Fruit fly (Drosophila melanogaster) whole organism, adult: ENCODE results near the gene CG10435.

Source experiments
- CG11617 ChIP-seq: fragments of 200-800 bp; sonication (Bioruptor generic); optimal IDR thresholded peaks from 2 replicates; lab custom pipeline; 2017; ENCODE audit warnings: mild to moderate bottlenecking, missing biosample characterization, missing genetic modification reagents, missing genetic modification characterization
- CG14711 ChIP-seq: fragments of 200-800 bp; sonication (Bioruptor generic); optimal IDR thresholded peaks from 2 replicates; lab custom pipeline; 2018; ENCODE audit warnings: missing biosample characterization, mild to moderate bottlenecking, missing genetic modification characterization, moderate library complexity
- CG1620 ChIP-seq: fragments of 200-800 bp; sonication (Bioruptor generic); optimal IDR thresholded peaks from 2 replicates; lab custom pipeline; 2016; ENCODE audit warnings: missing biosample characterization, missing genetic modification characterization
- CG7045 ChIP-seq: fragments of 200-800 bp; sonication (Bioruptor generic); optimal IDR thresholded peaks from 2 replicates; lab custom pipeline; 2017; ENCODE audit warnings: missing biosample characterization, mild to moderate bottlenecking, missing genetic modification characterization
- CG7101 ChIP-seq: fragments of 200-800 bp; sonication (Bioruptor generic); optimal IDR thresholded peaks from 2 replicates; lab custom pipeline; 2018; ENCODE audit warnings: missing biosample characterization, mild to moderate bottlenecking, missing genetic modification characterization, moderate library complexity
- Clk ChIP-seq: fragments of 200-800 bp; sonication (Bioruptor generic); optimal IDR thresholded peaks from 2 replicates; lab custom pipeline; 2017; ENCODE audit warnings: missing biosample characterization, missing genetic modification characterization
- bab1 ChIP-seq: fragments of 200-800 bp; sonication (Bioruptor generic); optimal IDR thresholded peaks from 3 replicates; lab custom pipeline; 2019; ENCODE audit warnings: missing biosample characterization, mild to moderate bottlenecking, missing genetic modification characterization, moderate library complexity
- kay ChIP-seq: fragments of 200-800 bp; sonication (Bioruptor generic); peaks from one replicate; lab custom pipeline; 2016; ENCODE audit warnings: missing biosample characterization, missing genetic modification characterization, borderline replicate concordance
- ovo ChIP-seq: fragments of 200-800 bp; sonication (Bioruptor generic); optimal IDR thresholded peaks from 2 replicates; lab custom pipeline; 2016; ENCODE audit warnings: missing biosample characterization, missing genetic modification characterization
- tj ChIP-seq: fragments of 200-800 bp; sonication (Bioruptor generic); optimal IDR thresholded peaks from 3 replicates; lab custom pipeline; 2017; ENCODE audit warnings: missing biosample characterization, mild to moderate bottlenecking, missing genetic modification characterization, moderate library complexity
- toe ChIP-seq: fragments of 200-800 bp; sonication (Bioruptor generic); optimal IDR thresholded peaks from 2 replicates; lab custom pipeline; 2016; ENCODE audit warnings: missing biosample characterization, missing genetic modification characterization

DNA sequence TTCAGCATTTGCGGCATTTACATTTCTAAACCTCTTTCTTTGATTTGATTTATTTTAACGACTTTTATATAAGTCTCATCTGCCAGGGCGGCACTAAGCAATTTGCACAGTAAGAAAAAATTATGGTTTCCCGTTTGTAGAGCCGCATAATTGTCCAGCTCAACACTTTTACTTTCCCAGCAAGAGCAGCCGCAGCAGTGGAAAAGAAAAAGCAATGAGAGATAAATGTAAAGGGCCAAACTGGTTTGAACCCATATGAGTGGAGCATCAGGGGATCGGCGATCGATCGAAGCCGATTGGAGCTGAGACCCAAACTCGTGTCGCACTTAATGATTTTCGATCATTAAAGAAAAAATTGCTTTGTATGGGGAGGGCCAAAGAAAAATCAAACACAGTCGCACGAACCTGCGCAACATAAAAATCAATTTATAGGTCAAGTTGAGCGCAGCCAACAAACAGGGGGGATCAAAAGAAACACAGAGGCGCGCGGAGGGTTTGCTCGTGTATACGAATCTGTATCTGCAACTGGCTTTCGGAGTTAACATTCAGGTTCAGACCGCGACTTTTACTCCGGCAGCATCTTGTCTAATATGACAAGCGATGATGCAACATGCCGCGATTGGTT, 22.1 kb downstream of the CG10435 start:
- TF ChIP-seq Clk (GFP tag; lab: Kevin White, UChicago): no peak
- no peak for TF ChIP-seq toe (GFP tag; lab: Kevin White, UChicago)
- TF ChIP-seq CG7045 (GFP tag; lab: Kevin White, UChicago): no peak
- no peak for TF ChIP-seq CG11617 (GFP tag; lab: Kevin White, UChicago)
- no peak for TF ChIP-seq tj
- TF ChIP-seq kay (GFP tag; lab: Kevin White, UChicago): no peak
- TF ChIP-seq CG1620 (GFP tag; lab: Kevin White, UChicago): no peak
- no peak for TF ChIP-seq CG14711 (tag; lab: Kevin White, UChicago)
- no peak for TF ChIP-seq bab1 (GFP tag; lab: Kevin White, UChicago)
- no peak for TF ChIP-seq CG7101 (tag; lab: Kevin White, UChicago)
- no peak for TF ChIP-seq ovo (GFP tag; lab: Kevin White, UChicago)
